Fruit fly (Drosophila melanogaster) whole organism, adult: ENCODE results near the gene Dph5.
A peak's percentile ranks its signal among the peaks of the same experiment; 100 is the strongest.

Source experiments
- CG11617 ChIP-seq: fragments of 200-800 bp; sonication (Bioruptor generic); optimal IDR thresholded peaks from 2 replicates; lab custom pipeline; 2017; ENCODE audit warnings: mild to moderate bottlenecking, missing biosample characterization, missing genetic modification reagents, missing genetic modification characterization
- CG12768 ChIP-seq: fragments of 200-800 bp; sonication (Bioruptor generic); optimal IDR thresholded peaks from 2 replicates; lab custom pipeline; 2017; ENCODE audit warnings: missing biosample characterization, missing genetic modification characterization, mild to moderate bottlenecking, moderate library complexity, missing genetic modification reagents
- CG14711 ChIP-seq: fragments of 200-800 bp; sonication (Bioruptor generic); optimal IDR thresholded peaks from 2 replicates; lab custom pipeline; 2018; ENCODE audit warnings: missing biosample characterization, mild to moderate bottlenecking, missing genetic modification characterization, moderate library complexity
- CG1620 ChIP-seq: fragments of 200-800 bp; sonication (Bioruptor generic); optimal IDR thresholded peaks from 2 replicates; lab custom pipeline; 2016; ENCODE audit warnings: missing biosample characterization, missing genetic modification characterization
- CG33017 ChIP-seq: fragments of 200-800 bp; sonication (Bioruptor generic); optimal IDR thresholded peaks from 2 replicates; lab custom pipeline; 2018; ENCODE audit warnings: missing biosample characterization, mild to moderate bottlenecking, missing genetic modification characterization, moderate library complexity
- CG5204 ChIP-seq: fragments of 200-800 bp; sonication (Bioruptor generic); optimal IDR thresholded peaks from 2 replicates; lab custom pipeline; 2016; ENCODE audit warnings: missing biosample characterization, missing genetic modification characterization
- CG7045 ChIP-seq: fragments of 200-800 bp; sonication (Bioruptor generic); optimal IDR thresholded peaks from 2 replicates; lab custom pipeline; 2017; ENCODE audit warnings: missing biosample characterization, mild to moderate bottlenecking, missing genetic modification characterization
- CG7101 ChIP-seq: fragments of 200-800 bp; sonication (Bioruptor generic); optimal IDR thresholded peaks from 2 replicates; lab custom pipeline; 2018; ENCODE audit warnings: missing biosample characterization, mild to moderate bottlenecking, missing genetic modification characterization, moderate library complexity
- Clk ChIP-seq: fragments of 200-800 bp; sonication (Bioruptor generic); optimal IDR thresholded peaks from 2 replicates; lab custom pipeline; 2017; ENCODE audit warnings: missing biosample characterization, missing genetic modification characterization
- Crg-1 ChIP-seq: fragments of 200-800 bp; sonication (Bioruptor generic); optimal IDR thresholded peaks from 2 replicates; lab custom pipeline; 2016; ENCODE audit warnings: missing biosample characterization, missing genetic modification characterization
- Hr96 ChIP-seq: fragments of 200-800 bp; sonication (Bioruptor generic); optimal IDR thresholded peaks from 2 replicates; lab custom pipeline; 2016; ENCODE audit warnings: missing biosample characterization, missing genetic modification characterization
- Mnt ChIP-seq: fragments of 200-800 bp; sonication (Bioruptor generic); optimal IDR thresholded peaks from 2 replicates; lab custom pipeline; 2016; ENCODE audit warnings: missing biosample characterization, mild to moderate bottlenecking, missing genetic modification characterization
- bab1 ChIP-seq: fragments of 200-800 bp; sonication (Bioruptor generic); optimal IDR thresholded peaks from 3 replicates; lab custom pipeline; 2019; ENCODE audit warnings: missing biosample characterization, mild to moderate bottlenecking, missing genetic modification characterization, moderate library complexity
- cic ChIP-seq: fragments of 200-800 bp; sonication (Bioruptor generic); optimal IDR thresholded peaks from 2 replicates; lab custom pipeline; 2017; ENCODE audit warnings: missing biosample characterization, mild to moderate bottlenecking, missing genetic modification characterization, moderate library complexity
- cnc ChIP-seq, 2 experiments: fragments of >200 bp; optimal IDR thresholded peaks; 2 replicates each; lab custom pipeline; 2017
- kay ChIP-seq: fragments of 200-800 bp; sonication (Bioruptor generic); peaks from one replicate; lab custom pipeline; 2016; ENCODE audit warnings: missing biosample characterization, missing genetic modification characterization, borderline replicate concordance
- ovo ChIP-seq: fragments of 200-800 bp; sonication (Bioruptor generic); optimal IDR thresholded peaks from 2 replicates; lab custom pipeline; 2016; ENCODE audit warnings: missing biosample characterization, missing genetic modification characterization
- pad ChIP-seq: fragments of 200-800 bp; sonication (Bioruptor generic); optimal IDR thresholded peaks from 3 replicates; lab custom pipeline; 2017; ENCODE audit warnings: missing biosample characterization, missing genetic modification characterization, mild to moderate bottlenecking, moderate library complexity, missing genetic modification reagents
- tj ChIP-seq: fragments of 200-800 bp; sonication (Bioruptor generic); optimal IDR thresholded peaks from 3 replicates; lab custom pipeline; 2017; ENCODE audit warnings: missing biosample characterization, mild to moderate bottlenecking, missing genetic modification characterization, moderate library complexity
- toe ChIP-seq: fragments of 200-800 bp; sonication (Bioruptor generic); optimal IDR thresholded peaks from 2 replicates; lab custom pipeline; 2016; ENCODE audit warnings: missing biosample characterization, missing genetic modification characterization

Gene Dph5

DNA sequence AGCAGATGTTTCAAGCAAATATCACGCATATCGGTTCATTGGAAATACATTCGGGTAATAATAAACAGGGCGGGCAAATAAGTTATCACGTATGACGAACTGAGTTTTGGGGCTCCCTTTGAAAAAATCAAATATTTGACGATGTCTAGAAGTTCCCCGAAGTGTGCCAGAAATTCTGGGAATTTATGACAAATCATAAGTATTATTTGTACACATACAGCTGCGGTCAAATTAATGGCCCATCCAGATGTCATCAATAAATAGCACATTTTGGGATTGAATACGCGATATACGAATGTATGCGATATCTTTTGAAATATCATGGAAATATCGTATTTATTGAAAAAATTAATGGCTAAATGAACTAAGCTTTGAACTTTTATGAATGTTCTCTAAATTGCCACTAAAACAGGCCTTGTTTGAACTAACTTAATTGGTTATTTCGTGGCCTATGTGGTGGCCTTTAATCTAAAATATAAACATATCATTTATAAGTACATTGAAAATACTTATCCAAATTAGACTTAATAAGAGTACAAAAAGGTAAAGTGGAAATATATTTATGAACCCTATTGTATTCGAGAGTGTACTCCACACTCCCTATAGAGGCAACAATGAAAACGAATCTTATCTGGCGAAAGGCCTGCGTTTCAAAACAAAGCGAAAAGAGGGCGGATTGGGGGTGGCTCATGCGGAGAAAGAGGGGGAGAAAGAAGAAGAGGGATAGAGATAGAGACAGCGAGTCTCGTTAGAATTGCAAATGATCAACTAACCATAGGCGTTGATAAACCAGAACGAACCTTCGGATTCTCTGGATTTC, 42.7 kb upstream of the Dph5 start:
- TF ChIP-seq bab1 (GFP tag; lab: Kevin White, UChicago) (peak; percentile 9), CG5204 (GFP tag; lab: Kevin White, UChicago) (peak; percentile 12), CG7045 (GFP tag; lab: Kevin White, UChicago) (no peak), pad (GFP tag; lab: Kevin White, UChicago) (no peak), CG14711 (tag; lab: Kevin White, UChicago) (peak; percentile 31), CG7101 (tag; lab: Kevin White, UChicago) (peak; percentile 19), cic (GFP tag; lab: Kevin White, UChicago) (no peak)

DNA sequence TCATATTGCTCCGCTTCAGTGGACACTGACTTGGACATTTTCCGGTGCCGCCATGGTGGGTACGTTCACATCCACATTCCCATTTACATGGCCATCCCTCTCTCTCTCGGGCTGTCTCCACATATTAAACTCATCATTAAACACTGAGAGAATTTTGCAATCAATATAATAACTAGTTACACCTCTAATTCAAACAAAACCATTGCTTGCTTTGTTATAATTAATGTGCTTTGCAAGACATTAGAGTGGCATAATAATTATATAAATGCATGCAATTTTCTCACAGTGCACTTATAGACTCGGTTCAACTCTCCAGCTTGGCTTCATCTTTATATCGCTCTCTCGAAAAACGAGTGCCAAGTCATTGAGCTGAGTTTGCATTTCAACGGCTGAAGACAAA, 41.7 kb upstream of the Dph5 start:
- TF ChIP-seq kay (no peak), CG5204 (GFP tag; lab: Kevin White, UChicago) (no peak), CG14711 (tag; lab: Kevin White, UChicago) (peak; percentile 51), cnc (optimal IDR thresholded peaks at IDR 0.05; lab: Kevin White, UChicago) (peak in 1 of 2 experiments; percentile 3), CG7045 (GFP tag; lab: Kevin White, UChicago) (no peak), CG12768 (GFP tag; lab: Kevin White, UChicago) (no peak), tj (GFP tag; lab: Kevin White, UChicago) (peak; percentile 82), bab1 (GFP tag; lab: Kevin White, UChicago) (peak; percentile 69), CG11617 (GFP tag; lab: Kevin White, UChicago) (no peak), toe (GFP tag; lab: Kevin White, UChicago) (no peak), Hr96 (GFP tag; lab: Kevin White, UChicago) (no peak), Crg-1 (GFP tag; lab: Kevin White, UChicago) (no peak), cic (GFP tag; lab: Kevin White, UChicago) (no peak), CG1620 (GFP tag; lab: Kevin White, UChicago) (no peak), Clk (GFP tag; lab: Kevin White, UChicago) (no peak), Mnt (GFP tag; lab: Kevin White, UChicago) (no peak), CG33017 (tag; lab: Kevin White, UChicago) (no peak), pad (GFP tag; lab: Kevin White, UChicago) (no peak), CG7101 (tag; lab: Kevin White, UChicago) (peak; percentile 32), ovo (GFP tag; lab: Kevin White, UChicago) (no peak)

DNA sequence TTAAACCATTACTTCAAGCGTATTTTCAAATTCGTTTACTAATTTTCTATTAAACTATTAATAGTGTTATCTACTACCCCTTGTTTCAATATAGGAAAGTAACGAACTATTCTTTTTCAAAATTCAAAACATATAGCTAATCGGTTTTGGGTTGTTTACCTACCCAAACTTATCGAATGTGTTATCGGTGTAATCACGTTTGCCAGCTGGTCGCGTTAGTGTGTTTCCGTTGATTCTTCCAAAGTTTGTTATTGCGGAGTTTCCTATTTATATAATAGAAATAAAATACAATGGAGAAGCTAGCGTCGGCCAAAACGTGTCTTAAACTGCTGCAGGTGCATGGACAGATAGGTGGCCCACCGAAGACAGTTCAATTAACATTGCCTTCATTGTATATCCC, 35.3 kb upstream of the Dph5 start, which contains the start of gene mRpL45:
TSS of gene mRpL45 (plus strand) at position 213 of the 400 bp plus-strand sequence.
- TF ChIP-seq Hr96 (GFP tag; lab: Kevin White, UChicago) (no peak), bab1 (GFP tag; lab: Kevin White, UChicago) (peak; percentile 12), cic (GFP tag; lab: Kevin White, UChicago) (no peak), Mnt (GFP tag; lab: Kevin White, UChicago) (peak; percentile 24), CG5204 (GFP tag; lab: Kevin White, UChicago) (no peak)

DNA sequence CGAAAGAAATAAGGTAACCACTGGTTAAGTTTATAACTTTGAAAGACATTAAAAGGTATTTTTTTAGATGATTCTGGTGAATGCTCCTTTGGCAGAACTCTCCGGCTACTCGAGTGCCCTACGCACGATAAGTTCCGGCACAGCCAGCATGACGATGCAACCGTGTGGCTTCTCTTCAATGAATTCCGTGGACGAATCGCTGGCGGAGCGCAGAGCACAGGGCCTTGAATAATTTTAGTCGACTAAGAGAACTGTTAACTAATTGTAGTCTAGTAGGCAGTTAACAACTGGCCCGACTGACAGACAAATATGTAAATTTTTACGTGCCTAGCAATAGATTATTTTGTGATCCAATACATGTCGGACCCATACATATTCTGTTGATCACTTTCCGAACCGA, 33.2 kb upstream of the Dph5 start, which contains the start of gene CG31161:
TSS of gene CG31161 (plus strand) at position 301 of the 400 bp plus-strand sequence.
- TF ChIP-seq CG11617 (GFP tag; lab: Kevin White, UChicago), result no peak
- TF ChIP-seq pad (GFP tag; lab: Kevin White, UChicago), result no peak
- no peak for TF ChIP-seq kay
- TF ChIP-seq Clk (GFP tag; lab: Kevin White, UChicago), result no peak
- no peak for TF ChIP-seq tj (GFP tag; lab: Kevin White, UChicago)
- TF ChIP-seq CG12768 (GFP tag; lab: Kevin White, UChicago), result no peak
- no peak for TF ChIP-seq cic (GFP tag; lab: Kevin White, UChicago)
- TF ChIP-seq Crg-1 (GFP tag; lab: Kevin White, UChicago), result no peak
- TF ChIP-seq bab1 (GFP tag; lab: Kevin White, UChicago), result no peak
- TF ChIP-seq Hr96 (GFP tag; lab: Kevin White, UChicago), result no peak
- no peak for TF ChIP-seq CG7101 (tag; lab: Kevin White, UChicago)
- no peak for TF ChIP-seq cnc (optimal IDR thresholded peaks at IDR 0.05; lab: Kevin White, UChicago)

DNA sequence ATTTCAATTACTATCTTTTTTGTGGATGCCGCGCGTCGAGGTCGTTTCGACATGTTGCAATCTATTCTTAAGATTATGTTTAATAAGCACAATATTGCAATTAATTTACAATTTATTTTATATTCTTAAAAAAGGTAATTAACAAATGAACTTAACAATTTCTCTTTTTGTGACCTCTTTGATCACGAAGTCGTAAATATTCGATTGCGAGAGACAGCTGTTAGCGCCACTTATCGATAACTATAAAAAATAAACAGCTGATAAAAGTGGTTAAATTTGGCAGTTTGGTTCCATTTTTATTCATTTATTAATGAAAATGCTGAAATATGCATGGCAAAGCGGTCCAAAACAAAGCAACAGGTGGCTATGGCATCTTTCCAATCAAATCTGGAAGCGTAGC, 30.4 kb upstream of the Dph5 start, which contains the start of the genes CG31156 and mRRF2:
TSS of gene CG31156 (minus strand) at position 209 of the 400 bp plus-strand sequence.
TSS of gene mRRF2 (plus strand) at position 239 of the 400 bp plus-strand sequence.
- TF ChIP-seq kay (peak; percentile 88), pad (GFP tag; lab: Kevin White, UChicago) (no peak)

DNA sequence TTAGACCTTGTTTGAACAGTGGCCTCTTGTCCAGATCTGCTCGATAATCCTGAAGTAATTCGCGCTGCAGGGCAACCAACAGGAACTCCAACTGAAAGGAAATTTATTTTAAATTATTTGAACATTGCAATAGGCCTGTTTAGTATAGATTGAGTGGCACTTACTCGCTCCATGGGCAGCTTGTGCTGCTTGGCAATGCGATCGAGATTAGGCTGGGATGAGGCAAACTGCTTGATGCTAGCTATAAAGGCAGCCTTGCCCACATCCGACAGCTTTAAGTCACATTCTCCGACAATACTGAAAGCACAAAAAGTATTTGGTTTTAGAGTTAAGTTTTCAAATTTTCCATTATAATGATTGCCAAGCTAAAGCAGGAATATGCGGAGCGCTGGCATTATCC, 26.2 kb upstream of the Dph5 start, which contains the start of gene CG13843:
TSS of gene CG13843 (plus strand) at position 301 of the 400 bp plus-strand sequence.
- TF ChIP-seq bab1 (GFP tag; lab: Kevin White, UChicago), result no peak
